Fruit fly (Drosophila melanogaster) whole organism, embryonic: Measurements from ENCODE around the gene CG33986.

Experiments
- ATbp ChIP-seq: fragments of 200-800 bp; sonication (Bioruptor generic); optimal IDR thresholded peaks from 2 replicates; lab custom pipeline; 2017; ENCODE audit warnings: missing biosample characterization, mild to moderate bottlenecking, missing genetic modification characterization, missing genetic modification reagents
- Adf1 ChIP-seq: fragments of 200-800 bp; sonication (Bioruptor generic); IDR thresholded peaks from 2 replicates; pipeline ENCODE4 v1.3.6; 2022; ENCODE audit warnings: missing biosample characterization, missing genetic modification characterization
- Bgb ChIP-seq: fragments of 200-800 bp; sonication (Bioruptor generic); IDR thresholded peaks from 2 replicates; pipeline ENCODE4 v1.3.6; 2022; ENCODE audit warnings: missing biosample characterization, missing genetic modification characterization; ENCODE audit not compliant: partially characterized antibody
- CG10321 ChIP-seq: fragments of 200-800 bp; sonication (Bioruptor generic); IDR thresholded peaks from 2 replicates; pipeline ENCODE4 v1.3.6; 2022; ENCODE audit warnings: missing biosample characterization, missing genetic modification characterization
- CG10431 ChIP-seq: fragments of 200-800 bp; sonication (Bioruptor generic); optimal IDR thresholded peaks from 3 replicates; lab custom pipeline; 2018; ENCODE audit warnings: missing biosample characterization, mild to moderate bottlenecking, missing genetic modification characterization
- CG12104 ChIP-seq: fragments of 200-800 bp; sonication (Bioruptor generic); optimal IDR thresholded peaks from 3 replicates; lab custom pipeline; 2016; ENCODE audit warnings: missing biosample characterization, missing genetic modification characterization
- CG12659 ChIP-seq: fragments of 200-800 bp; sonication (Bioruptor generic); optimal IDR thresholded peaks from 3 replicates; lab custom pipeline; 2017; ENCODE audit warnings: mild to moderate bottlenecking, missing biosample characterization, missing genetic modification reagents, missing genetic modification characterization
- CG14050 ChIP-seq: fragments of 200-800 bp; sonication (Bioruptor generic); IDR thresholded peaks from 3 replicates; pipeline ENCODE4 v1.3.6; 2022; ENCODE audit warnings: missing biosample characterization, missing genetic modification characterization
- CG15011 ChIP-seq: fragments of 200-800 bp; sonication (Bioruptor generic); optimal IDR thresholded peaks from 3 replicates; lab custom pipeline; 2018; ENCODE audit warnings: missing biosample characterization, mild to moderate bottlenecking, missing genetic modification characterization
- CG1603 ChIP-seq: fragments of 200-800 bp; sonication (Bioruptor generic); optimal IDR thresholded peaks from 2 replicates; lab custom pipeline; 2019; ENCODE audit warnings: missing biosample characterization, mild to moderate bottlenecking, missing genetic modification characterization, moderate library complexity
- CG18262 ChIP-seq: fragments of 200-800 bp; optimal IDR thresholded peaks from 3 replicates; lab custom pipeline; 2019; ENCODE audit warnings: missing biosample characterization, mild to moderate bottlenecking, missing genetic modification characterization, moderate library complexity
- CG3281 ChIP-seq: fragments of 200-800 bp; sonication (Bioruptor generic); optimal IDR thresholded peaks from 3 replicates; lab custom pipeline; 2017; ENCODE audit warnings: missing biosample characterization, mild to moderate bottlenecking, missing genetic modification characterization
- CG3838 ChIP-seq: fragments of 200-800 bp; sonication (Bioruptor generic); optimal IDR thresholded peaks from 3 replicates; lab custom pipeline; 2016; ENCODE audit warnings: missing biosample characterization, missing genetic modification characterization
- CG5245 ChIP-seq: fragments of 200-800 bp; sonication (Bioruptor generic); optimal IDR thresholded peaks from 3 replicates; lab custom pipeline; 2016; ENCODE audit warnings: missing biosample characterization, missing genetic modification characterization
- CG6813 ChIP-seq: fragments of 200-800 bp; sonication (Bioruptor generic); optimal IDR thresholded peaks from 2 replicates; lab custom pipeline; 2017; ENCODE audit warnings: missing biosample characterization, missing genetic modification characterization, mild to moderate bottlenecking, moderate library complexity, missing genetic modification reagents
- CG6854 ChIP-seq: fragments of 200-800 bp; sonication (Bioruptor generic); optimal IDR thresholded peaks from 3 replicates; lab custom pipeline; 2017; ENCODE audit warnings: missing biosample characterization, mild to moderate bottlenecking, missing genetic modification characterization
- CG8924 ChIP-seq: fragments of 200-800 bp; optimal IDR thresholded peaks from 3 replicates; lab custom pipeline; 2019; ENCODE audit warnings: missing biosample characterization, mild to moderate bottlenecking, missing genetic modification characterization, moderate library complexity
- CG9609 ChIP-seq: fragments of 200-800 bp; sonication (Bioruptor generic); optimal IDR thresholded peaks from 3 replicates; lab custom pipeline; 2016; ENCODE audit warnings: missing biosample characterization, missing genetic modification characterization
- Drgx ChIP-seq: fragments of 200-800 bp; sonication (Bioruptor generic); IDR thresholded peaks from 2 replicates; pipeline ENCODE4 v1.3.6; 2022; ENCODE audit warnings: missing biosample characterization, missing genetic modification characterization
- Eip74EF ChIP-seq, 2 experiments: fragments of 200-800 bp in 1 of 2; fragments of >200 bp in 1 of 2; sonication (Bioruptor generic) in 1 of 2; optimal IDR thresholded peaks; 2 replicates each; lab custom pipeline; 2017 to 2019; ENCODE audit warnings: missing biosample characterization in 2 of 2, missing genetic modification characterization in 2 of 2, mild to moderate bottlenecking in 1 of 2, moderate library complexity in 1 of 2
- GATAe ChIP-seq: fragments of 200-800 bp; sonication (Bioruptor generic); conservative IDR thresholded peaks from 2 replicates; pipeline ENCODE4 v1.3.6; 2022; ENCODE audit warnings: missing biosample characterization, missing genetic modification characterization
- Gug ChIP-seq: fragments of 200-800 bp; sonication (Bioruptor generic); IDR thresholded peaks from 4 replicates; pipeline ENCODE4 v1.3.6; 2022; ENCODE audit warnings: missing biosample characterization, missing genetic modification characterization
- HLH4C ChIP-seq: fragments of 200-800 bp; sonication (Bioruptor generic); IDR thresholded peaks from 3 replicates; pipeline ENCODE4 v1.3.6; 2022; ENCODE audit warnings: missing biosample characterization, missing genetic modification characterization; ENCODE audit not compliant: partially characterized antibody
- HLHmδ ChIP-seq: fragments of 200-800 bp; sonication (Bioruptor generic); optimal IDR thresholded peaks from 2 replicates; lab custom pipeline; 2018; ENCODE audit warnings: missing biosample characterization, mild to moderate bottlenecking, missing genetic modification characterization, moderate library complexity
- MESR4 ChIP-seq: fragments of 200-800 bp; sonication (Bioruptor generic); optimal IDR thresholded peaks from 2 replicates; lab custom pipeline; 2018; ENCODE audit warnings: missing biosample characterization, mild to moderate bottlenecking, missing genetic modification characterization, moderate library complexity
- Med ChIP-seq: fragments of 200-800 bp; sonication (Bioruptor generic); peaks from one replicate; lab custom pipeline; 2016; ENCODE audit warnings: missing biosample characterization, missing genetic modification characterization, mild to moderate bottlenecking, inconsistent platforms, moderate library complexity
- Nf-YB ChIP-seq: fragments of 200-800 bp; sonication (Bioruptor generic); optimal IDR thresholded peaks from 3 replicates; lab custom pipeline; 2019; ENCODE audit warnings: missing biosample characterization, mild to moderate bottlenecking, missing genetic modification characterization, moderate library complexity
- Optix ChIP-seq: fragments of 200-800 bp; sonication (Bioruptor generic); IDR thresholded peaks from 3 replicates; pipeline ENCODE4 v1.3.6; 2022; ENCODE audit warnings: missing biosample characterization, missing genetic modification characterization
- Sin3A ChIP-seq: fragments of >200 bp; optimal IDR thresholded peaks from 2 replicates; lab custom pipeline; 2018
- Sry-δ ChIP-seq: fragments of 200-800 bp; sonication (Bioruptor generic); optimal IDR thresholded peaks from 2 replicates; lab custom pipeline; 2016; ENCODE audit warnings: missing biosample characterization, missing genetic modification characterization
- Xrp1 ChIP-seq: fragments of 200-800 bp; sonication (Bioruptor generic); IDR thresholded peaks from 2 replicates; pipeline ENCODE4 v1.3.6; 2022; ENCODE audit warnings: missing biosample characterization, missing genetic modification characterization
- amos ChIP-seq: fragments of 200-800 bp; sonication (Bioruptor generic); IDR thresholded peaks from 2 replicates; pipeline ENCODE4 v1.3.6; 2022; ENCODE audit warnings: missing biosample characterization, missing genetic modification characterization; ENCODE audit not compliant: partially characterized antibody
- bowl ChIP-seq: fragments of 200-800 bp; sonication (Bioruptor generic); IDR thresholded peaks from 2 replicates; pipeline ENCODE4 v1.3.6; 2022; ENCODE audit warnings: missing biosample characterization, missing genetic modification characterization
- cas ChIP-seq: fragments of 200-800 bp; sonication (Bioruptor generic); IDR thresholded peaks from 2 replicates; pipeline ENCODE4 v1.3.6; 2022; ENCODE audit warnings: missing biosample characterization, missing genetic modification characterization
- cato ChIP-seq: fragments of 200-800 bp; sonication (Bioruptor generic); optimal IDR thresholded peaks from 2 replicates; lab custom pipeline; 2016; ENCODE audit warnings: missing biosample characterization, missing genetic modification characterization, borderline replicate concordance
- corto ChIP-seq: fragments of 200-800 bp; sonication (Bioruptor generic); optimal IDR thresholded peaks from 2 replicates; lab custom pipeline; 2016; ENCODE audit warnings: missing biosample characterization, mild to moderate bottlenecking, missing genetic modification characterization, moderate library complexity
- dysf ChIP-seq: fragments of 200-800 bp; sonication (Bioruptor generic); IDR thresholded peaks from 3 replicates; pipeline ENCODE4 v1.3.6; 2022; ENCODE audit warnings: missing biosample characterization, missing genetic modification characterization
- gce ChIP-seq: fragments of 200-800 bp; sonication (Bioruptor generic); IDR thresholded peaks from 3 replicates; pipeline ENCODE4 v1.3.6; 2022; ENCODE audit warnings: missing biosample characterization, missing genetic modification characterization
- grau ChIP-seq: fragments of 200-800 bp; optimal IDR thresholded peaks from 3 replicates; lab custom pipeline; 2019; ENCODE audit warnings: missing biosample characterization, mild to moderate bottlenecking, missing genetic modification characterization, moderate library complexity
- hb ChIP-seq: fragments of 200-800 bp; sonication (Bioruptor generic); IDR thresholded peaks from 3 replicates; pipeline ENCODE4 v1.3.6; 2022; ENCODE audit warnings: missing biosample characterization, missing genetic modification characterization; ENCODE audit not compliant: partially characterized antibody
- kay ChIP-seq: fragments of 200-800 bp; sonication (Bioruptor generic); optimal IDR thresholded peaks from 2 replicates; lab custom pipeline; 2016; ENCODE audit warnings: missing biosample characterization, missing genetic modification characterization
- nerfin-2 ChIP-seq: fragments of 200-800 bp; sonication (Bioruptor generic); IDR thresholded peaks from 2 replicates; pipeline ENCODE4 v1.3.6; 2022; ENCODE audit warnings: missing biosample characterization, missing genetic modification characterization; ENCODE audit not compliant: partially characterized antibody
- nmo ChIP-seq: fragments of 200-800 bp; sonication (Bioruptor generic); optimal IDR thresholded peaks from 2 replicates; lab custom pipeline; 2018; ENCODE audit warnings: missing biosample characterization, mild to moderate bottlenecking, missing genetic modification characterization, moderate library complexity
- onecut ChIP-seq: fragments of 200-800 bp; sonication (Bioruptor generic); IDR thresholded peaks from 2 replicates; pipeline ENCODE4 v1.3.6; 2022; ENCODE audit warnings: missing biosample characterization, missing genetic modification characterization
- peb ChIP-seq: fragments of 200-800 bp; sonication (Bioruptor generic); IDR thresholded peaks from 2 replicates; pipeline ENCODE4 v1.3.6; 2022; ENCODE audit warnings: missing biosample characterization, missing genetic modification characterization
- phol ChIP-seq: fragments of 200-800 bp; sonication (Bioruptor generic); optimal IDR thresholded peaks from 3 replicates; lab custom pipeline; 2018; ENCODE audit warnings: missing biosample characterization, mild to moderate bottlenecking, missing genetic modification characterization, moderate library complexity
- ro ChIP-seq: fragments of 200-800 bp; sonication (Bioruptor generic); IDR thresholded peaks from 2 replicates; pipeline ENCODE4 v1.3.6; 2022; ENCODE audit warnings: missing biosample characterization, missing genetic modification characterization
- scrt ChIP-seq: fragments of 200-800 bp; sonication (Bioruptor generic); optimal IDR thresholded peaks from 2 replicates; lab custom pipeline; 2018; ENCODE audit warnings: missing biosample characterization, mild to moderate bottlenecking, missing genetic modification characterization, moderate library complexity
- stc ChIP-seq: fragments of 200-800 bp; sonication (Bioruptor generic); IDR thresholded peaks from 2 replicates; pipeline ENCODE4 v1.3.6; 2022; ENCODE audit warnings: missing biosample characterization, missing genetic modification characterization

The CG33986 gene

dm6 chr3L:15562727-15563057 lies 37.6 kb upstream of the CG33986 start (continued):
- TF ChIP-seq cato (no peak), GATAe (no peak), gce (GFP tag; lab: Robert Waterston, UW) (0 out of 3 replicates have a peak, but pooled peaks have one; percentile 6), MESR4 (peak; percentile 80), Gug (no peak), Eip74EF (GFP tag; optimal IDR thresholded peaks at IDR 0.05; lab: Kevin White, UChicago) (no peak), Adf1 (GFP tag; lab: Robert Waterston, UW) (no peak), cas (no peak), CG1603 (peak; percentile 30), kay (GFP tag; lab: Kevin White, UChicago) (no peak), nmo (no peak), Nf-YB (GFP tag; lab: Kevin White, UChicago) (no peak), CG10321 (GFP tag; lab: Robert Waterston, UW) (no peak), nerfin-2 (peak; percentile 28; the same call in 1 of the 2 replicates), Sry-δ (GFP tag; lab: Kevin White, UChicago) (peak; percentile 38), onecut (GFP tag; lab: Robert Waterston, UW) (peak; percentile 98), CG5245 (GFP tag; lab: Kevin White, UChicago) (no peak), Bgb (GFP tag; lab: Robert Waterston, UW) (peak; percentile 61)
- TF ChIP-seq, all 482 proteins: peak for 14

dm6 chr3L:15553993-15554644 lies 29.1 kb upstream of the CG33986 start, which contains the start of gene AGO2:
AGO2 (plus strand) TSS chr3L:15554113.
- peak; percentile 20 for TF ChIP-seq CG18262 (tag; lab: Kevin White, UChicago)
- no peak for TF ChIP-seq cas
- peak; percentile 61 for TF ChIP-seq CG10431 (GFP tag; lab: Kevin White, UChicago)
- TF ChIP-seq Drgx (GFP tag; lab: Robert Waterston, UW), result peak; percentile 89
- TF ChIP-seq corto (GFP tag; lab: Kevin White, UChicago), result no peak
- no peak for TF ChIP-seq CG6813
- TF ChIP-seq stc (GFP tag; lab: Robert Waterston, UW), result no peak
- TF ChIP-seq CG3838 (GFP tag; lab: Kevin White, UChicago), result no peak
- peak; percentile 77 for TF ChIP-seq HLH4C (GFP tag; lab: Robert Waterston, UW)
- TF ChIP-seq CG12104 (GFP tag; lab: Kevin White, UChicago), result no peak
- peak; percentile 59 for TF ChIP-seq Sin3A (lab: Kevin White, UChicago)
- TF ChIP-seq hb (GFP tag; lab: Robert Waterston, UW), result peak; percentile 68; the same call in 2 of the 3 replicates
- no peak for TF ChIP-seq dysf (GFP tag; lab: Robert Waterston, UW)
- peak; percentile 38 for TF ChIP-seq CG8924
- peak; percentile 53 for TF ChIP-seq CG12659 (GFP tag; lab: Kevin White, UChicago)
- no peak for TF ChIP-seq ro (GFP tag; lab: Robert Waterston, UW)
- peak; percentile 3 for TF ChIP-seq CG6854 (GFP tag; lab: Kevin White, UChicago)
- TF ChIP-seq grau (tag; lab: Kevin White, UChicago), result no peak
- TF ChIP-seq scrt, result peak; percentile 40
- TF ChIP-seq CG3281 (GFP tag; lab: Kevin White, UChicago), result no peak
- no peak for TF ChIP-seq Optix (GFP tag; lab: Robert Waterston, UW)
- TF ChIP-seq CG14050, result no peak
- TF ChIP-seq peb (GFP tag; lab: Robert Waterston, UW), result no peak
- peak; percentile 16 for TF ChIP-seq HLHmδ (GFP tag; lab: Kevin White, UChicago)
- TF ChIP-seq kay (GFP tag; lab: Kevin White, UChicago), result peak; percentile 91
- peak; percentile 90 for TF ChIP-seq phol (tag; lab: Kevin White, UChicago)
- no peak for TF ChIP-seq CG9609 (GFP tag; lab: Kevin White, UChicago)
- no peak for TF ChIP-seq CG15011 (GFP tag; lab: Kevin White, UChicago)
- TF ChIP-seq amos (GFP tag; lab: Robert Waterston, UW), result peak; percentile 74
- no peak for TF ChIP-seq ATbp (GFP tag; lab: Kevin White, UChicago)
- peak; percentile 41; the same call in 1 of the 2 replicates for TF ChIP-seq Xrp1 (GFP tag; lab: Robert Waterston, UW)
- no peak for TF ChIP-seq bowl
- peak; percentile 68 for TF ChIP-seq Med
